Fruit fly (Drosophila melanogaster) whole organism, prepupa: ENCODE data around the gene CG2533.

Source experiments
- CG10631 ChIP-seq: fragments of 200-800 bp; sonication (Bioruptor generic); optimal IDR thresholded peaks from 2 replicates; lab custom pipeline; 2016; ENCODE audit warnings: missing biosample characterization, missing genetic modification characterization
- CG10669 ChIP-seq: fragments of 200-800 bp; sonication (Bioruptor generic); optimal IDR thresholded peaks from 3 replicates; lab custom pipeline; 2018; ENCODE audit warnings: missing biosample characterization, mild to moderate bottlenecking, missing genetic modification characterization, moderate library complexity
- CG11294 ChIP-seq: fragments of 200-800 bp; sonication (Bioruptor generic); IDR thresholded peaks from 2 replicates; pipeline ENCODE4 v1.3.6; 2022; ENCODE audit warnings: missing biosample characterization, missing genetic modification characterization
- CG11762 ChIP-seq: fragments of 200-800 bp; sonication (Bioruptor generic); optimal IDR thresholded peaks from 3 replicates; lab custom pipeline; 2016; ENCODE audit warnings: missing biosample characterization, missing genetic modification characterization; ENCODE audit not compliant: insufficient read depth
- CG15336 ChIP-seq: fragments of 200-800 bp; sonication (Bioruptor generic); IDR thresholded peaks from 2 replicates; pipeline ENCODE4 v1.3.6; 2022; ENCODE audit warnings: missing biosample characterization, missing genetic modification characterization
- CG1621 ChIP-seq: fragments of 200-800 bp; sonication (Bioruptor generic); optimal IDR thresholded peaks from 3 replicates; lab custom pipeline; 2018; ENCODE audit warnings: missing biosample characterization, mild to moderate bottlenecking, missing genetic modification characterization
- CG16779 ChIP-seq: fragments of 200-800 bp; sonication (Bioruptor generic); optimal IDR thresholded peaks from 3 replicates; lab custom pipeline; 2017; ENCODE audit warnings: missing biosample characterization, mild to moderate bottlenecking, missing genetic modification characterization
- CG3032 ChIP-seq: fragments of 200-800 bp; optimal IDR thresholded peaks from 2 replicates; lab custom pipeline; 2019; ENCODE audit warnings: missing biosample characterization, mild to moderate bottlenecking, missing genetic modification characterization, moderate library complexity
- CG31627 ChIP-seq: fragments of 200-800 bp; sonication (Bioruptor generic); optimal IDR thresholded peaks from 3 replicates; lab custom pipeline; 2016; ENCODE audit warnings: missing biosample characterization, missing genetic modification characterization
- CG32006 ChIP-seq: fragments of 200-800 bp; sonication (Bioruptor generic); optimal IDR thresholded peaks from 3 replicates; lab custom pipeline; 2017; ENCODE audit warnings: missing biosample characterization, mild to moderate bottlenecking, missing genetic modification characterization
- CG34406 ChIP-seq: fragments of 200-800 bp; sonication (Bioruptor generic); optimal IDR thresholded peaks from 3 replicates; lab custom pipeline; 2016; ENCODE audit warnings: missing biosample characterization, missing genetic modification characterization
- CG4318 ChIP-seq: fragments of 200-800 bp; sonication (Bioruptor generic); optimal IDR thresholded peaks from 3 replicates; lab custom pipeline; 2017; ENCODE audit warnings: missing biosample characterization, mild to moderate bottlenecking, missing genetic modification characterization
- CG6163 ChIP-seq: fragments of 200-800 bp; sonication (Bioruptor generic); IDR thresholded peaks from 3 replicates; pipeline ENCODE4 v1.3.6; 2022; ENCODE audit warnings: missing biosample characterization, missing genetic modification characterization
- CG6276 ChIP-seq: fragments of 200-800 bp; sonication (Bioruptor generic); optimal IDR thresholded peaks from 2 replicates; lab custom pipeline; 2017; ENCODE audit warnings: missing biosample characterization, mild to moderate bottlenecking, missing genetic modification characterization
- CG6792 ChIP-seq: fragments of 200-800 bp; sonication (Bioruptor generic); optimal IDR thresholded peaks from 3 replicates; lab custom pipeline; 2016; ENCODE audit warnings: missing biosample characterization, missing genetic modification characterization
- CG6808 ChIP-seq: fragments of 200-800 bp; sonication (Bioruptor generic); optimal IDR thresholded peaks from 3 replicates; lab custom pipeline; 2017; ENCODE audit warnings: missing biosample characterization, missing genetic modification characterization, mild to moderate bottlenecking, moderate library complexity, missing genetic modification reagents
- CG6854 ChIP-seq: fragments of 200-800 bp; sonication (Bioruptor generic); optimal IDR thresholded peaks from 2 replicates; lab custom pipeline; 2017; ENCODE audit warnings: missing biosample characterization, mild to moderate bottlenecking, missing genetic modification characterization
- CG7368 ChIP-seq: fragments of 200-800 bp; sonication (Bioruptor generic); optimal IDR thresholded peaks from 3 replicates; lab custom pipeline; 2016; ENCODE audit warnings: missing biosample characterization, missing genetic modification characterization
- CG8319 ChIP-seq: fragments of 200-800 bp; sonication (Bioruptor generic); optimal IDR thresholded peaks from 3 replicates; lab custom pipeline; 2016; ENCODE audit warnings: missing biosample characterization, missing genetic modification characterization
- CG8632 ChIP-seq: fragments of 200-800 bp; sonication (Bioruptor generic); optimal IDR thresholded peaks from 3 replicates; lab custom pipeline; 2016; ENCODE audit warnings: missing biosample characterization, missing genetic modification characterization
- CG9139 ChIP-seq: fragments of 200-800 bp; sonication (Bioruptor generic); optimal IDR thresholded peaks from 3 replicates; lab custom pipeline; 2017; ENCODE audit warnings: missing biosample characterization, mild to moderate bottlenecking, missing genetic modification characterization
- Eip75B ChIP-seq: fragments of 200-800 bp; sonication (Bioruptor generic); optimal IDR thresholded peaks from 3 replicates; lab custom pipeline; 2016; ENCODE audit warnings: missing biosample characterization, missing genetic modification characterization
- Eip93F ChIP-seq: fragments of 200-800 bp; sonication (Bioruptor generic); optimal IDR thresholded peaks from 2 replicates; lab custom pipeline; 2016; ENCODE audit warnings: missing biosample characterization, mild to moderate bottlenecking, missing genetic modification characterization
- Ets21C ChIP-seq: fragments of 200-800 bp; sonication (Bioruptor generic); optimal IDR thresholded peaks from 3 replicates; lab custom pipeline; 2016; ENCODE audit warnings: missing biosample characterization, missing genetic modification characterization
- Ets96B ChIP-seq: fragments of 200-800 bp; optimal IDR thresholded peaks from 2 replicates; lab custom pipeline; 2019; ENCODE audit warnings: missing biosample characterization, mild to moderate bottlenecking, missing genetic modification characterization, moderate library complexity
- Gug ChIP-seq: fragments of 200-800 bp; sonication (Bioruptor generic); IDR thresholded peaks from 2 replicates; pipeline ENCODE4 v1.3.6; 2022; ENCODE audit warnings: missing biosample characterization, missing genetic modification characterization
- Hr38 ChIP-seq: sonication (Bioruptor generic); optimal IDR thresholded peaks from 2 replicates; lab custom pipeline; 2016; ENCODE audit warnings: missing biosample characterization, missing genetic modification characterization
- Hr4 ChIP-seq: fragments of 200-800 bp; sonication (Bioruptor generic); optimal IDR thresholded peaks from 3 replicates; lab custom pipeline; 2016; ENCODE audit warnings: missing biosample characterization, missing genetic modification characterization
- Lpt ChIP-seq: fragments of 200-800 bp; sonication (Bioruptor generic); optimal IDR thresholded peaks from 3 replicates; lab custom pipeline; 2016; ENCODE audit warnings: missing biosample characterization, missing genetic modification characterization
- Met ChIP-seq: fragments of 200-800 bp; sonication (Bioruptor generic); optimal IDR thresholded peaks from 3 replicates; lab custom pipeline; 2016; ENCODE audit warnings: missing biosample characterization, missing genetic modification characterization
- OdsH ChIP-seq: fragments of 200-800 bp; sonication (Bioruptor generic); optimal IDR thresholded peaks from 3 replicates; lab custom pipeline; 2016; ENCODE audit warnings: missing biosample characterization, missing genetic modification characterization
- Smox ChIP-seq: fragments of 200-800 bp; sonication (Bioruptor generic); optimal IDR thresholded peaks from 3 replicates; lab custom pipeline; 2016; ENCODE audit warnings: missing biosample characterization, missing genetic modification characterization
- Sox102F ChIP-seq: fragments of 200-800 bp; sonication (Bioruptor generic); optimal IDR thresholded peaks from 2 replicates; lab custom pipeline; 2016; ENCODE audit warnings: missing biosample characterization, mild to moderate bottlenecking, missing genetic modification characterization
- Sox14 ChIP-seq: fragments of 200-800 bp; sonication (Bioruptor generic); optimal IDR thresholded peaks from 3 replicates; lab custom pipeline; 2016; ENCODE audit warnings: missing biosample characterization, missing genetic modification characterization
- Sox15 ChIP-seq: fragments of 200-800 bp; sonication (Bioruptor generic); optimal IDR thresholded peaks from 3 replicates; lab custom pipeline; 2016; ENCODE audit warnings: missing biosample characterization, missing genetic modification characterization
- achi ChIP-seq: fragments of 200-800 bp; sonication (Bioruptor generic); optimal IDR thresholded peaks from 3 replicates; lab custom pipeline; 2016; ENCODE audit warnings: missing biosample characterization, missing genetic modification characterization
- cyc ChIP-seq: fragments of 200-800 bp; sonication (Bioruptor generic); optimal IDR thresholded peaks from 3 replicates; lab custom pipeline; 2016; ENCODE audit warnings: missing biosample characterization, missing genetic modification characterization
- dac ChIP-seq: fragments of 200-800 bp; sonication (Bioruptor generic); optimal IDR thresholded peaks from 2 replicates; lab custom pipeline; 2017; ENCODE audit warnings: missing biosample characterization, mild to moderate bottlenecking, missing genetic modification characterization
- dsx ChIP-seq: fragments of 200-800 bp; optimal IDR thresholded peaks from 3 replicates; lab custom pipeline; 2019; ENCODE audit warnings: missing biosample characterization, mild to moderate bottlenecking, missing genetic modification characterization, moderate library complexity; ENCODE audit not compliant: poor library complexity, severe bottlenecking
- eg ChIP-seq: fragments of 200-800 bp; sonication (Bioruptor generic); IDR thresholded peaks from 3 replicates; pipeline ENCODE4 v1.3.6; 2022; ENCODE audit warnings: missing biosample characterization, missing genetic modification characterization
- esn ChIP-seq: fragments of 200-800 bp; sonication (Bioruptor generic); optimal IDR thresholded peaks from 2 replicates; lab custom pipeline; 2016; ENCODE audit warnings: missing biosample characterization, mild to moderate bottlenecking, missing genetic modification characterization, moderate library complexity
- fd85E ChIP-seq: fragments of 200-800 bp; sonication (Bioruptor generic); optimal IDR thresholded peaks from 3 replicates; lab custom pipeline; 2016; ENCODE audit warnings: missing biosample characterization, missing genetic modification characterization
- lz ChIP-seq: fragments of 200-800 bp; sonication (Bioruptor generic); optimal IDR thresholded peaks from 3 replicates; lab custom pipeline; 2016; ENCODE audit warnings: missing biosample characterization, missing genetic modification characterization
- net ChIP-seq: fragments of 200-800 bp; sonication (Bioruptor generic); optimal IDR thresholded peaks from 3 replicates; lab custom pipeline; 2016; ENCODE audit warnings: missing biosample characterization, missing genetic modification characterization
- pdm3 ChIP-seq: fragments of 200-800 bp; sonication (Bioruptor generic); optimal IDR thresholded peaks from 3 replicates; lab custom pipeline; 2016; ENCODE audit warnings: missing biosample characterization, missing genetic modification characterization
- spab ChIP-seq: fragments of 200-800 bp; sonication (Bioruptor generic); optimal IDR thresholded peaks from 2 replicates; lab custom pipeline; 2017; ENCODE audit warnings: missing biosample characterization, mild to moderate bottlenecking, missing genetic modification characterization, missing genetic modification reagents
- ss ChIP-seq, 2 experiments: fragments of 200-800 bp; sonication (Bioruptor generic); optimal IDR thresholded peaks; 2 replicates in 1 of 2; 3 replicates in 1 of 2; lab custom pipeline; 2017 to 2018; ENCODE audit warnings: mild to moderate bottlenecking in 2 of 2, missing biosample characterization in 2 of 2, missing genetic modification characterization in 2 of 2, moderate library complexity in 1 of 2
- svp ChIP-seq: fragments of 200-800 bp; sonication (Bioruptor generic); peaks from one replicate; lab custom pipeline; 2016; ENCODE audit warnings: missing biosample characterization, missing genetic modification characterization
- topi ChIP-seq: fragments of 200-800 bp; sonication (Bioruptor generic); optimal IDR thresholded peaks from 3 replicates; lab custom pipeline; 2016; ENCODE audit warnings: missing biosample characterization, missing genetic modification characterization
- vri ChIP-seq: fragments of 200-800 bp; sonication (Bioruptor generic); optimal IDR thresholded peaks from 3 replicates; lab custom pipeline; 2016; ENCODE audit warnings: missing biosample characterization, mild to moderate bottlenecking, missing genetic modification characterization

Gene CG2533

dm6 chrX:11652991-11653390, 49.0 kb upstream of the CG2533 start (continued):
- TF ChIP-seq ss (GFP tag; optimal IDR thresholded peaks at IDR 0.05; lab: Kevin White, UChicago) (no peak), Sox15 (GFP tag; lab: Kevin White, UChicago) (no peak), svp (peak; percentile 8), Sox14 (peak; percentile 0), CG15336 (GFP tag; lab: Robert Waterston, UW) (peak; percentile 84), vri (GFP tag; lab: Kevin White, UChicago) (no peak), CG34406 (GFP tag; lab: Kevin White, UChicago) (no peak)

DNA sequence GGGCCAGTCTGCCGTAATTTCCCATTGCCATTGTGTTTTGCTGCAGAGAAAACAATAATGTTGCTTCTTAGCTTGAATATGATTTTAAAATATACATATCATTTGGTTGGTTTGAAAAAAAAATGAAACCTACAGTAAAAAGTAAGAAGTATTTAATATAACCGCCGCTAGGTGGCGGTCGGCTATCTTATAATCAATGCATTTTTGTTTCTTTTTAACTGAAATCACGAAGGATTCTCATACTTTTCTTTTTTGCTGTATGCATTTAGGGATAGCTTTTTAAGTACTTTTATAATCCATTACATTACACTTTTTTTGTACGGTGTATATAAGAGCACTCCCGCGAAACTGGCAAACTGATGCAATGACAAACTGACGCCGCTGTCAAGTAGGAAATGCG, 47.4 kb upstream of the CG2533 start:
- peak; percentile 6 for TF ChIP-seq topi (GFP tag; lab: Kevin White, UChicago)
- TF ChIP-seq achi = peak; percentile 9
- TF ChIP-seq OdsH (GFP tag; lab: Kevin White, UChicago) = peak; percentile 24
- TF ChIP-seq CG6276 (GFP tag; lab: Kevin White, UChicago) = peak; percentile 16
- no peak for TF ChIP-seq fd85E (GFP tag; lab: Kevin White, UChicago)
- no peak for TF ChIP-seq dac
- no peak for TF ChIP-seq CG16779
- TF ChIP-seq Sox102F (GFP tag; lab: Kevin White, UChicago) = no peak
- TF ChIP-seq cyc = no peak
- TF ChIP-seq spab (GFP tag; lab: Kevin White, UChicago) = no peak
- TF ChIP-seq Hr38 (GFP tag; lab: Kevin White, UChicago) = no peak
- peak; percentile 19 for TF ChIP-seq CG10669 (GFP tag; lab: Kevin White, UChicago)
- no peak for TF ChIP-seq CG6792 (GFP tag; lab: Kevin White, UChicago)
- TF ChIP-seq CG15336 (GFP tag; lab: Robert Waterston, UW) = peak; percentile 35; the same call in 1 of the 2 replicates
- TF ChIP-seq ss (GFP tag; optimal IDR thresholded peaks at IDR 0.05; lab: Kevin White, UChicago) = no peak
- TF ChIP-seq lz = no peak
- no peak for TF ChIP-seq CG4318 (GFP tag; lab: Kevin White, UChicago)
- TF ChIP-seq CG7368 (GFP tag; lab: Kevin White, UChicago) = no peak
- TF ChIP-seq CG9139 (GFP tag; lab: Kevin White, UChicago) = no peak
- TF ChIP-seq net (GFP tag; lab: Kevin White, UChicago) = no peak
- TF ChIP-seq CG8632 = no peak
- TF ChIP-seq CG11294 (GFP tag; lab: Robert Waterston, UW) = no peak
- peak; percentile 30 for TF ChIP-seq pdm3 (GFP tag; lab: Kevin White, UChicago)
- no peak for TF ChIP-seq CG34406 (GFP tag; lab: Kevin White, UChicago)
- no peak for TF ChIP-seq CG8319
- no peak for TF ChIP-seq CG1621 (tag; lab: Kevin White, UChicago)
- TF ChIP-seq CG32006 = peak; percentile 59
- TF ChIP-seq Sox14 = no peak
- no peak for TF ChIP-seq CG6854
- no peak for TF ChIP-seq CG6808 (GFP tag; lab: Kevin White, UChicago)
- TF ChIP-seq Sox15 (GFP tag; lab: Kevin White, UChicago) = no peak
- TF ChIP-seq Eip75B (GFP tag; lab: Kevin White, UChicago) = peak; percentile 19
- peak; percentile 40 for TF ChIP-seq Hr4 (GFP tag; lab: Kevin White, UChicago)
- TF ChIP-seq esn (GFP tag; lab: Kevin White, UChicago) = peak; percentile 4
- no peak for TF ChIP-seq dsx (GFP tag; lab: Kevin White, UChicago)
- TF ChIP-seq Smox = no peak
- TF ChIP-seq svp = peak; percentile 65
- TF ChIP-seq eg = 0 out of 3 replicates have a peak, but pooled peaks have one; percentile 13
- no peak for TF ChIP-seq Ets21C (GFP tag; lab: Kevin White, UChicago)
- TF ChIP-seq Lpt = no peak
- TF ChIP-seq Gug (GFP tag; lab: Robert Waterston, UW) = no peak
- no peak for TF ChIP-seq CG10631
- TF ChIP-seq CG6163 (GFP tag; lab: Robert Waterston, UW) = 0 out of 3 replicates have a peak, but pooled peaks have one; percentile 21
- TF ChIP-seq Ets96B = peak; percentile 14
- peak; percentile 61 for TF ChIP-seq Met
- TF ChIP-seq CG31627 (GFP tag; lab: Kevin White, UChicago) = no peak
- peak; percentile 12 for TF ChIP-seq CG3032 (tag; lab: Kevin White, UChicago)
- no peak for TF ChIP-seq CG11762
- no peak for TF ChIP-seq Eip93F
